Fruit fly (Drosophila melanogaster) whole organism, pupa: ENCODE results near the gene CCHa2.

ENCODE experiments used
- CG12605 ChIP-seq: fragments of 200-800 bp; sonication (Bioruptor generic); IDR thresholded peaks from 2 replicates; pipeline ENCODE4 v1.3.6; 2022; ENCODE audit warnings: missing biosample characterization, missing genetic modification characterization
- CG13204 ChIP-seq: fragments of 200-800 bp; sonication (Bioruptor generic); optimal IDR thresholded peaks from 2 replicates; lab custom pipeline; 2018; ENCODE audit warnings: missing biosample characterization, mild to moderate bottlenecking, missing genetic modification characterization, moderate library complexity
- CG14655 ChIP-seq: fragments of 200-800 bp; sonication (Bioruptor generic); optimal IDR thresholded peaks from 3 replicates; lab custom pipeline; 2017; ENCODE audit warnings: mild to moderate bottlenecking, missing biosample characterization, missing genetic modification reagents, missing genetic modification characterization
- CG17806 ChIP-seq: fragments of 200-800 bp; sonication (Bioruptor generic); optimal IDR thresholded peaks from 2 replicates; lab custom pipeline; 2018; ENCODE audit warnings: missing biosample characterization, mild to moderate bottlenecking, missing genetic modification characterization, moderate library complexity
- CG32121 ChIP-seq: fragments of 200-800 bp; sonication (Bioruptor generic); IDR thresholded peaks from 2 replicates; pipeline ENCODE4 v1.3.6; 2022; ENCODE audit warnings: missing biosample characterization, missing genetic modification characterization
- CG8301 ChIP-seq: fragments of 200-800 bp; sonication (Bioruptor generic); optimal IDR thresholded peaks from 2 replicates; lab custom pipeline; 2018; ENCODE audit warnings: missing biosample characterization, mild to moderate bottlenecking, missing genetic modification characterization
- Pif1A ChIP-seq: fragments of 200-800 bp; sonication (Bioruptor generic); optimal IDR thresholded peaks from 3 replicates; lab custom pipeline; 2016; ENCODE audit warnings: missing biosample characterization, missing genetic modification characterization
- fd96Ca ChIP-seq: fragments of 200-800 bp; sonication (Bioruptor generic); IDR thresholded peaks from 3 replicates; pipeline ENCODE4 v1.3.6; 2022; ENCODE audit warnings: missing biosample characterization, missing genetic modification characterization
- gl ChIP-seq: fragments of 200-800 bp; sonication (Bioruptor generic); optimal IDR thresholded peaks from 2 replicates; lab custom pipeline; 2018; ENCODE audit warnings: missing biosample characterization, mild to moderate bottlenecking, missing genetic modification characterization
- rn ChIP-seq: fragments of 200-800 bp; sonication (Bioruptor generic); IDR thresholded peaks from 2 replicates; pipeline ENCODE4 v1.3.6; 2022; ENCODE audit warnings: missing biosample characterization, missing genetic modification characterization

dm6 chr3R:13422178-13422577 lies 27.2 kb upstream of the CCHa2 start:
- TF ChIP-seq CG32121 (GFP tag; lab: Robert Waterston, UW) (no peak), CG12605 (GFP tag; lab: Robert Waterston, UW) (no peak), rn (GFP tag; lab: Robert Waterston, UW) (no peak), CG14655 (GFP tag; lab: Kevin White, UChicago) (no peak), CG13204 (GFP tag; lab: Kevin White, UChicago) (no peak), fd96Ca (GFP tag; lab: Robert Waterston, UW) (no peak), Pif1A (GFP tag; lab: Kevin White, UChicago) (no peak), CG17806 (tag; lab: Kevin White, UChicago) (no peak), CG8301 (no peak), gl (no peak)
